Worm (Caenorhabditis elegans) whole organism, L4 larva: Measurements from ENCODE around the gene C17C3.3.
A peak's percentile ranks its signal among the peaks of the same experiment; 100 is the strongest.

ENCODE experiments used
- F26F4.8 ChIP-seq: fragments of 200-800 bp; sonication (Bioruptor generic); conservative IDR thresholded peaks from 2 replicates; pipeline ENCODE4 v1.3.6; 2022; ENCODE audit warnings: missing genetic modification characterization, missing compliant biosample characterization
- F44E2.7 ChIP-seq: fragments of 200-800 bp; sonication (Bioruptor generic); IDR thresholded peaks from 2 replicates; pipeline ENCODE4 v2.1.2; 2022; ENCODE audit warnings: missing genetic modification characterization, missing compliant biosample characterization
- R02D3.7 ChIP-seq: fragments of 150-350 bp; sonication (generic microtip); optimal IDR thresholded peaks from 3 replicates; lab custom pipeline; 2014; ENCODE audit warnings: missing biosample characterization, missing genetic modification characterization
- T20F7.1 ChIP-seq: fragments of 200-800 bp; sonication (Bioruptor generic); optimal IDR thresholded peaks from 2 replicates; lab custom pipeline; 2018; ENCODE audit warnings: mild to moderate bottlenecking, missing genetic modification characterization, missing compliant biosample characterization
- T26A8.4 ChIP-seq: fragments of 200-800 bp; sonication (Bioruptor generic); IDR thresholded peaks from 2 replicates; pipeline ENCODE4 v1.3.6; 2022; ENCODE audit warnings: missing genetic modification characterization, missing compliant biosample characterization
- Y5F2A.4 ChIP-seq: fragments of 200-800 bp; sonication (Bioruptor generic); optimal IDR thresholded peaks from 2 replicates; lab custom pipeline; 2018; ENCODE audit warnings: mild to moderate bottlenecking, missing genetic modification characterization, missing compliant biosample characterization
- ZK546.5 ChIP-seq, 2 experiments: sonication (generic microtip); optimal IDR thresholded peaks; 2 replicates each; lab custom pipeline; 2017; ENCODE audit warnings: missing biosample characterization in 2 of 2, missing genetic modification characterization in 2 of 2
- aha-1 ChIP-seq: fragments of 150-350 bp; peaks from one replicate; lab custom pipeline; 2014; ENCODE audit warnings: missing biosample characterization, missing genetic modification characterization
- ama-1 ChIP-seq: fragments of 150-350 bp; optimal IDR thresholded peaks from 2 replicates; lab custom pipeline; 2014; ENCODE audit warnings: inconsistent platforms, mixed read lengths
- ceh-32 ChIP-seq: sonication (generic microtip); optimal IDR thresholded peaks from 2 replicates; lab custom pipeline; 2016; ENCODE audit warnings: mild to moderate bottlenecking, missing genetic modification characterization, missing compliant biosample characterization; ENCODE audit not compliant: poor library complexity
- ceh-44 ChIP-seq: fragments of 200-800 bp; sonication (Bioruptor generic); IDR thresholded peaks from 2 replicates; pipeline ENCODE4 v1.3.6; 2022; ENCODE audit warnings: missing genetic modification reagents, missing genetic modification characterization, missing compliant biosample characterization
- ceh-62 ChIP-seq: sonication (generic microtip); optimal IDR thresholded peaks from 2 replicates; lab custom pipeline; 2017; ENCODE audit warnings: missing biosample characterization, missing genetic modification characterization
- ceh-82 ChIP-seq: sonication (generic microtip); optimal IDR thresholded peaks from 2 replicates; lab custom pipeline; 2017; ENCODE audit warnings: missing biosample characterization, missing genetic modification characterization
- cey-2 ChIP-seq: sonication (generic microtip); optimal IDR thresholded peaks from 3 replicates; lab custom pipeline; 2017; ENCODE audit warnings: missing genetic modification characterization, mild to moderate bottlenecking, missing compliant biosample characterization, antibody characterized with exemption, borderline replicate concordance; ENCODE audit not compliant: insufficient read depth
- ctbp-1 ChIP-seq: fragments of 200-800 bp; sonication (Bioruptor generic); IDR thresholded peaks from 2 replicates; pipeline ENCODE4 v1.3.6; 2022; ENCODE audit warnings: missing genetic modification reagents, missing genetic modification characterization, missing compliant biosample characterization
- dmd-6 ChIP-seq: fragments of 200-800 bp; sonication (Bioruptor generic); IDR thresholded peaks from 2 replicates; pipeline ENCODE4 v1.3.6; 2022; ENCODE audit warnings: missing genetic modification reagents, missing genetic modification characterization, missing compliant biosample characterization
- dmd-8 ChIP-seq: fragments of 200-800 bp; sonication (Bioruptor generic); IDR thresholded peaks from 2 replicates; pipeline ENCODE4 v1.3.6; 2022; ENCODE audit warnings: missing genetic modification characterization, missing compliant biosample characterization
- dpl-1 ChIP-seq: fragments of 150-350 bp; optimal IDR thresholded peaks from 2 replicates; lab custom pipeline; 2014; ENCODE audit warnings: missing biosample characterization, missing genetic modification reagents, missing genetic modification characterization
- duxl-1 ChIP-seq: sonication (generic microtip); optimal IDR thresholded peaks from 2 replicates; lab custom pipeline; 2016; ENCODE audit warnings: mild to moderate bottlenecking, missing genetic modification characterization, moderate library complexity, missing compliant biosample characterization; ENCODE audit not compliant: poor library complexity
- dve-1 ChIP-seq: sonication (generic microtip); optimal IDR thresholded peaks from 2 replicates; lab custom pipeline; 2017; ENCODE audit warnings: antibody characterized with exemption, mild to moderate bottlenecking, missing genetic modification characterization, missing compliant biosample characterization; ENCODE audit not compliant: insufficient read depth
- egl-43 ChIP-seq: fragments of 200-800 bp; sonication (Bioruptor generic); IDR thresholded peaks from 2 replicates; pipeline ENCODE4 v1.3.6; 2022; ENCODE audit warnings: missing genetic modification reagents, missing genetic modification characterization, missing compliant biosample characterization
- hif-1 ChIP-seq, 2 experiments: sonication (generic microtip); optimal IDR thresholded peaks; 2 replicates each; lab custom pipeline; 2016 to 2017; ENCODE audit warnings: missing compliant biosample characterization in 2 of 2, missing genetic modification characterization in 2 of 2, missing genetic modification reagents in 2 of 2, missing genotype in 2 of 2, mild to moderate bottlenecking in 1 of 2
- hlh-30 ChIP-seq: sonication (generic microtip); optimal IDR thresholded peaks from 2 replicates; lab custom pipeline; 2017; ENCODE audit warnings: antibody characterized with exemption, mild to moderate bottlenecking, missing genetic modification characterization, missing compliant biosample characterization; ENCODE audit not compliant: insufficient read depth
- hmg-1.1 ChIP-seq: fragments of 200-800 bp; sonication (Bioruptor generic); IDR thresholded peaks from 2 replicates; pipeline ENCODE4 v1.3.6; 2022; ENCODE audit warnings: missing genetic modification reagents, missing genetic modification characterization, missing compliant biosample characterization
- lim-7 ChIP-seq: fragments of 200-800 bp; sonication (Bioruptor generic); IDR thresholded peaks from 2 replicates; pipeline ENCODE4 v1.3.6; 2022; ENCODE audit warnings: missing genetic modification characterization, missing compliant biosample characterization
- madf-9 ChIP-seq: fragments of 200-800 bp; sonication (Bioruptor generic); conservative IDR thresholded peaks from 2 replicates; pipeline ENCODE4 v1.3.6; 2022; ENCODE audit warnings: missing genetic modification reagents, missing genetic modification characterization, missing compliant biosample characterization
- mep-1 ChIP-seq: fragments of 150-350 bp; sonication (generic microtip); optimal IDR thresholded peaks from 3 replicates; lab custom pipeline; 2014; ENCODE audit warnings: missing biosample characterization, missing genetic modification characterization
- nhr-111 ChIP-seq: fragments of 200-800 bp; sonication (Bioruptor generic); optimal IDR thresholded peaks from 2 replicates; lab custom pipeline; 2018; ENCODE audit warnings: mild to moderate bottlenecking, missing genetic modification characterization, missing compliant biosample characterization
- nhr-237 ChIP-seq: sonication (generic microtip); optimal IDR thresholded peaks from 2 replicates; lab custom pipeline; 2017; ENCODE audit warnings: missing biosample characterization, missing genetic modification characterization
- nhr-48 ChIP-seq: sonication (generic microtip); optimal IDR thresholded peaks from 2 replicates; lab custom pipeline; 2016; ENCODE audit warnings: mild to moderate bottlenecking, missing genetic modification characterization, missing compliant biosample characterization
- nhr-6 ChIP-seq: fragments of 150-350 bp; optimal IDR thresholded peaks from 2 replicates; lab custom pipeline; 2014; ENCODE audit warnings: missing biosample characterization, missing genetic modification characterization
- php-3 ChIP-seq: fragments of 200-800 bp; sonication (Bioruptor generic); IDR thresholded peaks from 2 replicates; pipeline ENCODE4 v1.3.6; 2022; ENCODE audit warnings: missing genetic modification reagents, missing genetic modification characterization, missing compliant biosample characterization
- rbr-2 ChIP-seq: sonication (generic microtip); optimal IDR thresholded peaks from 2 replicates; lab custom pipeline; 2016; ENCODE audit warnings: missing genotype, missing genetic modification characterization, missing compliant biosample characterization
- set-16 ChIP-seq: fragments of 200-800 bp; sonication (Bioruptor generic); IDR thresholded peaks from 2 replicates; pipeline ENCODE4 v1.3.6; 2022; ENCODE audit warnings: missing genetic modification reagents, missing genetic modification characterization, missing compliant biosample characterization
- skn-1 ChIP-seq: fragments of 150-350 bp; optimal IDR thresholded peaks from 2 replicates; lab custom pipeline; 2014; ENCODE audit warnings: missing biosample characterization, missing genetic modification characterization
- snpc-1.2 ChIP-seq: fragments of 200-800 bp; sonication (Bioruptor generic); IDR thresholded peaks from 2 replicates; pipeline ENCODE4 v1.3.6; 2022; ENCODE audit warnings: missing genetic modification reagents, missing genetic modification characterization, missing compliant biosample characterization
- snpc-4 ChIP-seq: fragments of 150-350 bp; optimal IDR thresholded peaks from 2 replicates; lab custom pipeline; 2014; ENCODE audit warnings: missing biosample characterization, missing genetic modification characterization
- spr-3 ChIP-seq: fragments of 200-800 bp; sonication (Bioruptor generic); optimal IDR thresholded peaks from 2 replicates; lab custom pipeline; 2018; ENCODE audit warnings: mild to moderate bottlenecking, missing genetic modification characterization, missing compliant biosample characterization
- unc-62 ChIP-seq, 3 experiments: fragments of 150-350 bp in 1 of 3; sonication (generic microtip); optimal IDR thresholded peaks in 2 of 3; peaks in 1 of 3; 1 replicate in 1 of 3; 2 replicates in 2 of 3; lab custom pipeline; 2014 to 2017; ENCODE audit warnings: missing biosample characterization in 3 of 3, missing genetic modification characterization in 3 of 3, missing genetic modification reagents in 3 of 3, missing genotype in 1 of 3
- zag-1 ChIP-seq: fragments of 150-350 bp; optimal IDR thresholded peaks from 2 replicates; lab custom pipeline; 2014; ENCODE audit warnings: missing biosample characterization, missing genetic modification characterization

C17C3.3 gene

ce11 chrII:5585788-5586187 lies 24.3 kb downstream of the C17C3.3 start, which contains the start of gene lys-8 (continued):
- TF ChIP-seq nhr-48 (peak; percentile 33), ceh-82 (tag; lab: Kevin White, UChicago) (no peak)

ce11 chrII:5587794-5588193 lies 26.3 kb downstream of the C17C3.3 start:
- TF ChIP-seq unc-62 (GFP tag; optimal IDR thresholded peaks at IDR 0.05 in 1 of 2; lab: Kevin White, UChicago), result peak in 1 of 2 experiments; percentile 74
- TF ChIP-seq unc-62 (tag; optimal IDR thresholded peaks at IDR 0.05; lab: Kevin White, UChicago), result no peak
- no peak for TF ChIP-seq nhr-6
- no peak for TF ChIP-seq T26A8.4 (GFP tag; lab: Robert Waterston, UW)
- no peak for TF ChIP-seq dpl-1 (GFP tag; lab: Kevin White, UChicago)
- TF ChIP-seq ceh-44 (GFP tag; lab: Robert Waterston, UW), result no peak
- TF ChIP-seq Y5F2A.4 (GFP tag; lab: Kevin White, UChicago), result no peak
- TF ChIP-seq aha-1 (tag; lab: Kevin White, UChicago), result peak; percentile 91
- TF ChIP-seq rbr-2 (tag; lab: Kevin White, UChicago), result no peak
- no peak for TF ChIP-seq dmd-6 (GFP tag; lab: Robert Waterston, UW)
- TF ChIP-seq, all 104 proteins: peak for 2

- no peak for TF ChIP-seq ctbp-1 (GFP tag; lab: Robert Waterston, UW)
- no peak for TF ChIP-seq ceh-32 (tag; lab: Kevin White, UChicago)
Measured at ce11 chrII:5589690-5590089, 28.2 kb downstream of the C17C3.3 start, which contains the start of gene C17G10.13. TSS of gene C17G10.13 (minus strand) at chrII:5589790.

- no peak for TF ChIP-seq nhr-111
- peak in 1 of 2 experiments; percentile 68 for TF ChIP-seq unc-62 (GFP tag; optimal IDR thresholded peaks at IDR 0.05 in 1 of 2; lab: Kevin White, UChicago)
- no peak for TF ChIP-seq unc-62 (tag; optimal IDR thresholded peaks at IDR 0.05; lab: Kevin White, UChicago)
- TF ChIP-seq, all 104 proteins: peak for 1
Measured at ce11 chrII:5591558-5591957, 30.0 kb downstream of the C17C3.3 start.

ce11 chrII:5592857-5593256 lies 31.3 kb downstream of the C17C3.3 start:
- TF ChIP-seq set-16 (GFP tag; lab: Robert Waterston, UW) (no peak), dve-1 (no peak), php-3 (no peak), unc-62 (GFP tag; optimal IDR thresholded peaks at IDR 0.05 in 1 of 2; lab: Kevin White, UChicago) (peak in 1 of 2 experiments; percentile 52), unc-62 (tag; optimal IDR thresholded peaks at IDR 0.05; lab: Kevin White, UChicago) (no peak), zag-1 (tag; lab: Kevin White, UChicago) (no peak)

- TF ChIP-seq hmg-1.1 (GFP tag; lab: Robert Waterston, UW) (0 out of 2 replicates have a peak, but pooled peaks have one; percentile 36), spr-3 (GFP tag; lab: Kevin White, UChicago) (no peak), cey-2 (no peak), madf-9 (GFP tag; lab: Robert Waterston, UW) (no peak), F26F4.8 (GFP tag; lab: Robert Waterston, UW) (no peak), dmd-8 (GFP tag; lab: Robert Waterston, UW) (no peak), F44E2.7 (GFP tag; lab: Robert Waterston, UW) (no peak), snpc-4 (tag; lab: Kevin White, UChicago) (no peak), duxl-1 (tag; lab: Kevin White, UChicago) (no peak), lim-7 (no peak), hlh-30 (tag; lab: Kevin White, UChicago) (peak; percentile 97), skn-1 (tag; lab: Kevin White, UChicago) (no peak), egl-43 (GFP tag; lab: Robert Waterston, UW) (no peak), ceh-62 (no peak), nhr-237 (no peak), snpc-1.2 (no peak), ama-1 (lab: Kevin White, UChicago) (no peak), R02D3.7 (tag; lab: Kevin White, UChicago) (no peak), mep-1 (peak; percentile 82), nhr-111 (no peak), ZK546.5 (tag; optimal IDR thresholded peaks at IDR 0.05; lab: Kevin White, UChicago) (no peak), php-3 (no peak), hif-1 (tag; optimal IDR thresholded peaks at IDR 0.05; lab: Kevin White, UChicago) (peak in 1 of 2 experiments; percentile 44), aha-1 (tag; lab: Kevin White, UChicago) (no peak), T20F7.1 (peak; percentile 41)
Measured at ce11 chrII:5593377-5593932, 31.9 kb downstream of the C17C3.3 start, which contains the start of gene cdc-14. TSS of gene cdc-14 (minus strand) at chrII:5593427.
